Fruit fly (Drosophila melanogaster) whole organism, prepupa: ENCODE measurements around the gene Hsp70Aa.

ENCODE experiments used
- Blimp-1 ChIP-seq: fragments of 200-800 bp; sonication (Bioruptor generic); optimal IDR thresholded peaks from 3 replicates; lab custom pipeline; 2017; ENCODE audit warnings: missing biosample characterization, missing genetic modification characterization, mild to moderate bottlenecking, moderate library complexity, missing genetic modification reagents
- CG10631 ChIP-seq: fragments of 200-800 bp; sonication (Bioruptor generic); optimal IDR thresholded peaks from 2 replicates; lab custom pipeline; 2016; ENCODE audit warnings: missing biosample characterization, missing genetic modification characterization
- CG10669 ChIP-seq: fragments of 200-800 bp; sonication (Bioruptor generic); optimal IDR thresholded peaks from 3 replicates; lab custom pipeline; 2018; ENCODE audit warnings: missing biosample characterization, mild to moderate bottlenecking, missing genetic modification characterization, moderate library complexity
- CG11294 ChIP-seq: fragments of 200-800 bp; sonication (Bioruptor generic); IDR thresholded peaks from 2 replicates; pipeline ENCODE4 v1.3.6; 2022; ENCODE audit warnings: missing biosample characterization, missing genetic modification characterization
- CG11762 ChIP-seq: fragments of 200-800 bp; sonication (Bioruptor generic); optimal IDR thresholded peaks from 3 replicates; lab custom pipeline; 2016; ENCODE audit warnings: missing biosample characterization, missing genetic modification characterization; ENCODE audit not compliant: insufficient read depth
- CG11902 ChIP-seq: fragments of 200-800 bp; sonication (Bioruptor generic); optimal IDR thresholded peaks from 3 replicates; lab custom pipeline; 2016; ENCODE audit warnings: missing biosample characterization, missing genetic modification characterization
- CG15336 ChIP-seq: fragments of 200-800 bp; sonication (Bioruptor generic); IDR thresholded peaks from 2 replicates; pipeline ENCODE4 v1.3.6; 2022; ENCODE audit warnings: missing biosample characterization, missing genetic modification characterization
- CG1621 ChIP-seq: fragments of 200-800 bp; sonication (Bioruptor generic); optimal IDR thresholded peaks from 3 replicates; lab custom pipeline; 2018; ENCODE audit warnings: missing biosample characterization, mild to moderate bottlenecking, missing genetic modification characterization
- CG16779 ChIP-seq: fragments of 200-800 bp; sonication (Bioruptor generic); optimal IDR thresholded peaks from 3 replicates; lab custom pipeline; 2017; ENCODE audit warnings: missing biosample characterization, mild to moderate bottlenecking, missing genetic modification characterization
- CG3032 ChIP-seq: fragments of 200-800 bp; optimal IDR thresholded peaks from 2 replicates; lab custom pipeline; 2019; ENCODE audit warnings: missing biosample characterization, mild to moderate bottlenecking, missing genetic modification characterization, moderate library complexity
- CG31627 ChIP-seq: fragments of 200-800 bp; sonication (Bioruptor generic); optimal IDR thresholded peaks from 3 replicates; lab custom pipeline; 2016; ENCODE audit warnings: missing biosample characterization, missing genetic modification characterization
- CG32006 ChIP-seq: fragments of 200-800 bp; sonication (Bioruptor generic); optimal IDR thresholded peaks from 3 replicates; lab custom pipeline; 2017; ENCODE audit warnings: missing biosample characterization, mild to moderate bottlenecking, missing genetic modification characterization
- CG34406 ChIP-seq: fragments of 200-800 bp; sonication (Bioruptor generic); optimal IDR thresholded peaks from 3 replicates; lab custom pipeline; 2016; ENCODE audit warnings: missing biosample characterization, missing genetic modification characterization
- CG3919 ChIP-seq: fragments of 200-800 bp; sonication (Bioruptor generic); optimal IDR thresholded peaks from 3 replicates; lab custom pipeline; 2016; ENCODE audit warnings: missing biosample characterization, missing genetic modification characterization
- CG6163 ChIP-seq: fragments of 200-800 bp; sonication (Bioruptor generic); IDR thresholded peaks from 3 replicates; pipeline ENCODE4 v1.3.6; 2022; ENCODE audit warnings: missing biosample characterization, missing genetic modification characterization
- CG6276 ChIP-seq: fragments of 200-800 bp; sonication (Bioruptor generic); optimal IDR thresholded peaks from 2 replicates; lab custom pipeline; 2017; ENCODE audit warnings: missing biosample characterization, mild to moderate bottlenecking, missing genetic modification characterization
- CG6792 ChIP-seq: fragments of 200-800 bp; sonication (Bioruptor generic); optimal IDR thresholded peaks from 3 replicates; lab custom pipeline; 2016; ENCODE audit warnings: missing biosample characterization, missing genetic modification characterization
- CG6808 ChIP-seq: fragments of 200-800 bp; sonication (Bioruptor generic); optimal IDR thresholded peaks from 3 replicates; lab custom pipeline; 2017; ENCODE audit warnings: missing biosample characterization, missing genetic modification characterization, mild to moderate bottlenecking, moderate library complexity, missing genetic modification reagents
- CG6854 ChIP-seq: fragments of 200-800 bp; sonication (Bioruptor generic); optimal IDR thresholded peaks from 2 replicates; lab custom pipeline; 2017; ENCODE audit warnings: missing biosample characterization, mild to moderate bottlenecking, missing genetic modification characterization
- CG7368 ChIP-seq: fragments of 200-800 bp; sonication (Bioruptor generic); optimal IDR thresholded peaks from 3 replicates; lab custom pipeline; 2016; ENCODE audit warnings: missing biosample characterization, missing genetic modification characterization
- CG8119 ChIP-seq: fragments of 200-800 bp; sonication (Bioruptor generic); IDR thresholded peaks from 3 replicates; pipeline ENCODE4 v1.3.6; 2022; ENCODE audit warnings: missing biosample characterization, missing genetic modification characterization
- CG9139 ChIP-seq: fragments of 200-800 bp; sonication (Bioruptor generic); optimal IDR thresholded peaks from 3 replicates; lab custom pipeline; 2017; ENCODE audit warnings: missing biosample characterization, mild to moderate bottlenecking, missing genetic modification characterization
- Eip75B ChIP-seq: fragments of 200-800 bp; sonication (Bioruptor generic); optimal IDR thresholded peaks from 3 replicates; lab custom pipeline; 2016; ENCODE audit warnings: missing biosample characterization, missing genetic modification characterization
- Eip78C ChIP-seq: fragments of 200-800 bp; sonication (Bioruptor generic); peaks from one replicate; lab custom pipeline; 2016; ENCODE audit warnings: missing biosample characterization, missing genetic modification characterization
- Eip93F ChIP-seq: fragments of 200-800 bp; sonication (Bioruptor generic); optimal IDR thresholded peaks from 2 replicates; lab custom pipeline; 2016; ENCODE audit warnings: missing biosample characterization, mild to moderate bottlenecking, missing genetic modification characterization
- Ets21C ChIP-seq: fragments of 200-800 bp; sonication (Bioruptor generic); optimal IDR thresholded peaks from 3 replicates; lab custom pipeline; 2016; ENCODE audit warnings: missing biosample characterization, missing genetic modification characterization
- Ets96B ChIP-seq: fragments of 200-800 bp; optimal IDR thresholded peaks from 2 replicates; lab custom pipeline; 2019; ENCODE audit warnings: missing biosample characterization, mild to moderate bottlenecking, missing genetic modification characterization, moderate library complexity
- Hr38 ChIP-seq: sonication (Bioruptor generic); optimal IDR thresholded peaks from 2 replicates; lab custom pipeline; 2016; ENCODE audit warnings: missing biosample characterization, missing genetic modification characterization
- Hr39 ChIP-seq: fragments of 200-800 bp; sonication (Bioruptor generic); optimal IDR thresholded peaks from 2 replicates; lab custom pipeline; 2016; ENCODE audit warnings: missing biosample characterization, missing genetic modification characterization
- Hr4 ChIP-seq: fragments of 200-800 bp; sonication (Bioruptor generic); optimal IDR thresholded peaks from 3 replicates; lab custom pipeline; 2016; ENCODE audit warnings: missing biosample characterization, missing genetic modification characterization
- Lpt ChIP-seq: fragments of 200-800 bp; sonication (Bioruptor generic); optimal IDR thresholded peaks from 3 replicates; lab custom pipeline; 2016; ENCODE audit warnings: missing biosample characterization, missing genetic modification characterization
- Met ChIP-seq: fragments of 200-800 bp; sonication (Bioruptor generic); optimal IDR thresholded peaks from 3 replicates; lab custom pipeline; 2016; ENCODE audit warnings: missing biosample characterization, missing genetic modification characterization
- OdsH ChIP-seq: fragments of 200-800 bp; sonication (Bioruptor generic); optimal IDR thresholded peaks from 3 replicates; lab custom pipeline; 2016; ENCODE audit warnings: missing biosample characterization, missing genetic modification characterization
- Smox ChIP-seq: fragments of 200-800 bp; sonication (Bioruptor generic); optimal IDR thresholded peaks from 3 replicates; lab custom pipeline; 2016; ENCODE audit warnings: missing biosample characterization, missing genetic modification characterization
- Sox102F ChIP-seq: fragments of 200-800 bp; sonication (Bioruptor generic); optimal IDR thresholded peaks from 2 replicates; lab custom pipeline; 2016; ENCODE audit warnings: missing biosample characterization, mild to moderate bottlenecking, missing genetic modification characterization
- Sox14 ChIP-seq: fragments of 200-800 bp; sonication (Bioruptor generic); optimal IDR thresholded peaks from 3 replicates; lab custom pipeline; 2016; ENCODE audit warnings: missing biosample characterization, missing genetic modification characterization
- Sox15 ChIP-seq: fragments of 200-800 bp; sonication (Bioruptor generic); optimal IDR thresholded peaks from 3 replicates; lab custom pipeline; 2016; ENCODE audit warnings: missing biosample characterization, missing genetic modification characterization
- cyc ChIP-seq: fragments of 200-800 bp; sonication (Bioruptor generic); optimal IDR thresholded peaks from 3 replicates; lab custom pipeline; 2016; ENCODE audit warnings: missing biosample characterization, missing genetic modification characterization
- dac ChIP-seq: fragments of 200-800 bp; sonication (Bioruptor generic); optimal IDR thresholded peaks from 2 replicates; lab custom pipeline; 2017; ENCODE audit warnings: missing biosample characterization, mild to moderate bottlenecking, missing genetic modification characterization
- dsx ChIP-seq: fragments of 200-800 bp; optimal IDR thresholded peaks from 3 replicates; lab custom pipeline; 2019; ENCODE audit warnings: missing biosample characterization, mild to moderate bottlenecking, missing genetic modification characterization, moderate library complexity; ENCODE audit not compliant: poor library complexity, severe bottlenecking
- eg ChIP-seq: fragments of 200-800 bp; sonication (Bioruptor generic); IDR thresholded peaks from 3 replicates; pipeline ENCODE4 v1.3.6; 2022; ENCODE audit warnings: missing biosample characterization, missing genetic modification characterization
- fd85E ChIP-seq: fragments of 200-800 bp; sonication (Bioruptor generic); optimal IDR thresholded peaks from 3 replicates; lab custom pipeline; 2016; ENCODE audit warnings: missing biosample characterization, missing genetic modification characterization
- fkh ChIP-seq: fragments of 200-800 bp; sonication (Bioruptor generic); optimal IDR thresholded peaks from 3 replicates; lab custom pipeline; 2017; ENCODE audit warnings: missing biosample characterization, mild to moderate bottlenecking, missing genetic modification characterization, moderate library complexity
- net ChIP-seq: fragments of 200-800 bp; sonication (Bioruptor generic); optimal IDR thresholded peaks from 3 replicates; lab custom pipeline; 2016; ENCODE audit warnings: missing biosample characterization, missing genetic modification characterization
- salr ChIP-seq, 2 experiments: fragments of 200-800 bp; sonication (Bioruptor generic); optimal IDR thresholded peaks; 3 replicates each; lab custom pipeline; 2016 to 2018; ENCODE audit warnings: missing biosample characterization in 2 of 2, missing genetic modification characterization in 2 of 2, mild to moderate bottlenecking in 1 of 2
- ss ChIP-seq, 2 experiments: fragments of 200-800 bp; sonication (Bioruptor generic); optimal IDR thresholded peaks; 2 replicates in 1 of 2; 3 replicates in 1 of 2; lab custom pipeline; 2017 to 2018; ENCODE audit warnings: mild to moderate bottlenecking in 2 of 2, missing biosample characterization in 2 of 2, missing genetic modification characterization in 2 of 2, moderate library complexity in 1 of 2
- svp ChIP-seq: fragments of 200-800 bp; sonication (Bioruptor generic); peaks from one replicate; lab custom pipeline; 2016; ENCODE audit warnings: missing biosample characterization, missing genetic modification characterization
- topi ChIP-seq: fragments of 200-800 bp; sonication (Bioruptor generic); optimal IDR thresholded peaks from 3 replicates; lab custom pipeline; 2016; ENCODE audit warnings: missing biosample characterization, missing genetic modification characterization
- vri ChIP-seq: fragments of 200-800 bp; sonication (Bioruptor generic); optimal IDR thresholded peaks from 3 replicates; lab custom pipeline; 2016; ENCODE audit warnings: missing biosample characterization, mild to moderate bottlenecking, missing genetic modification characterization

Hsp70Aa gene

dm6 chr3R:11941116-11941515 is 15.2 kb downstream of the Hsp70Aa start:
- TF ChIP-seq Blimp-1 (GFP tag; lab: Kevin White, UChicago) (peak; percentile 45), fd85E (no peak), Eip78C (GFP tag; lab: Kevin White, UChicago) (peak; percentile 39)

DNA sequence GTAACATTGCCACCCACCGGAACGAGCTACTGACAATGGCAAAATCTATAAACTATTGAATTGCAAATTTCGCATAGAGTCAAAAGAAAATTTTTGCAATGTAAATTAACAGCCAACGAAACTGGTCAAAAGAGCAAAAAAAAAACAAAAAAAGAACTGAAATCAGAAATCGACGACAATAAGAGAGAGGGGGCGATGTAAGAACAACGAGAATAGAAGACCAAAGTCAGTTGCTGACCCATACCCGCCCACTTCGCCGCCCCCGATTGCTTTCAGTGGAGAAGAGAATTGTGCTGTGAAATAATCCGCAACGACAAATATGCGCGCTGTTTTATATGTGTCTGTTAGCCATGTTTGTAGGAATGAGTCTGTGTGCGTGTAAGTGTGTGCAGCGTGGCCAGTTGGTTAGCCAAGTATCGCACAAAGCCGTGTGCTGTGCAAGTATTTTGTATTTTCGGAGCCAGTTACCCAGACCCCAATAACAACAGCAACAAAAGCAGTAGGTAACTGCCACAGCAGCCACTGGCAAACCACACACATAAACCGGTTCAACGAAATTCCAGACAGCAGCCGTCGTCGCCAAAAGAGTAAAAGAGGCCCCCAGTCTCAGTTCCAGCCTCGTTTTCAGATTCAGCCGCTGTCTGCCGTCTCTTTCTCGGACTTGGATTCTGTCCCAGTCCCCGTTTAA is 18.8 kb downstream of the Hsp70Aa start:
- TF ChIP-seq CG9139 (GFP tag; lab: Kevin White, UChicago) (no peak), CG6854 (GFP tag; lab: Kevin White, UChicago) (peak; percentile 65), Eip93F (GFP tag; lab: Kevin White, UChicago) (no peak), CG11294 (GFP tag; lab: Robert Waterston, UW) (peak; percentile 35; the same call in 1 of the 2 replicates), Eip78C (GFP tag; lab: Kevin White, UChicago) (peak; percentile 77), CG11762 (peak; percentile 37), CG7368 (GFP tag; lab: Kevin White, UChicago) (peak; percentile 40), CG32006 (peak; percentile 60), fkh (no peak), Sox102F (peak; percentile 26), dsx (GFP tag; lab: Kevin White, UChicago) (peak; percentile 32), Hr4 (GFP tag; lab: Kevin White, UChicago) (peak; percentile 50), CG3032 (tag; lab: Kevin White, UChicago) (peak; percentile 34), Hr38 (GFP tag; lab: Kevin White, UChicago) (no peak), CG1621 (tag; lab: Kevin White, UChicago) (no peak), ss (GFP tag; optimal IDR thresholded peaks at IDR 0.05; lab: Kevin White, UChicago) (peak; percentile 15 to 25), CG31627 (GFP tag; lab: Kevin White, UChicago) (peak; percentile 34), CG34406 (GFP tag; lab: Kevin White, UChicago) (peak; percentile 32), Hr39 (peak; percentile 43), CG11902 (peak; percentile 35), CG16779 (tag; lab: Kevin White, UChicago) (no peak), Ets21C (no peak), CG8119 (GFP tag; lab: Robert Waterston, UW) (peak; percentile 68), Eip75B (GFP tag; lab: Kevin White, UChicago) (peak; percentile 45), vri (GFP tag; lab: Kevin White, UChicago) (peak; percentile 21), Sox15 (GFP tag; lab: Kevin White, UChicago) (no peak), net (GFP tag; lab: Kevin White, UChicago) (peak; percentile 33), CG6276 (GFP tag; lab: Kevin White, UChicago) (peak; percentile 66), dac (GFP tag; lab: Kevin White, UChicago) (no peak), CG6163 (peak; percentile 79), Ets96B (tag; lab: Kevin White, UChicago) (peak; percentile 24), Met (GFP tag; lab: Kevin White, UChicago) (peak; percentile 65), CG6792 (peak; percentile 38), OdsH (GFP tag; lab: Kevin White, UChicago) (peak; percentile 58), eg (GFP tag; lab: Robert Waterston, UW) (peak; percentile 79), Blimp-1 (GFP tag; lab: Kevin White, UChicago) (no peak), Sox14 (GFP tag; lab: Kevin White, UChicago) (peak; percentile 63), cyc (GFP tag; lab: Kevin White, UChicago) (peak; percentile 64), svp (peak; percentile 80), salr (GFP tag; optimal IDR thresholded peaks at IDR 0.05; lab: Kevin White, UChicago) (peak in 1 of 2 experiments; percentile 34), CG10669 (GFP tag; lab: Kevin White, UChicago) (peak; percentile 38), CG6808 (no peak), CG3919 (GFP tag; lab: Kevin White, UChicago) (peak; percentile 70), Lpt (GFP tag; lab: Kevin White, UChicago) (peak; percentile 45), CG15336 (GFP tag; lab: Robert Waterston, UW) (peak; percentile 57), CG10631 (peak; percentile 46), Smox (peak; percentile 32), topi (peak; percentile 48)
